Fruit fly (Drosophila melanogaster): ENCODE measurements around the gene CG42507.

Gene CG42507

dm6 chr3L:14743106-14743692 is 14.6 kb downstream of the CG42507 start (continued):
- TF ChIP-seq Fer2 (tag; optimal IDR thresholded peaks at IDR 0.05), result no peak
- TF ChIP-seq Dip2 (GFP tag; IDR thresholded peaks at IDR 0.05), result no peak
- TF ChIP-seq Hr39 (optimal IDR thresholded peaks at IDR 0.05), result no peak
- TF ChIP-seq ase (GFP tag; IDR thresholded peaks at IDR 0.05), result no peak
- no peak for TF ChIP-seq cas (GFP tag; IDR thresholded peaks at IDR 0.05)
- TF ChIP-seq chn (GFP tag; optimal IDR thresholded peaks at IDR 0.05), result no peak
- TF ChIP-seq so (GFP tag; IDR thresholded peaks at IDR 0.05), result no peak
- no peak for TF ChIP-seq mld (GFP tag; IDR thresholded peaks at IDR 0.05; ENCODE audit: partially characterized antibody)
- TF ChIP-seq Hand (GFP tag; optimal IDR thresholded peaks at IDR 0.05), result no peak
- TF ChIP-seq CG17361 (GFP tag; IDR thresholded peaks at IDR 0.05), result no peak
- TF ChIP-seq Blimp-1 (GFP tag; optimal IDR thresholded peaks at IDR 0.05), result peak; percentile 98
- TF ChIP-seq chinmo (GFP tag; IDR thresholded peaks at IDR 0.05; ENCODE audit: partially characterized antibody), result 0 out of 4 replicates have a peak, but pooled peaks have one; percentile 50
- TF ChIP-seq az2 (GFP tag; optimal IDR thresholded peaks at IDR 0.05), result no peak
- TF ChIP-seq TFAM (GFP tag; optimal IDR thresholded peaks at IDR 0.05), result no peak
- no peak for TF ChIP-seq dan (GFP tag; IDR thresholded peaks at IDR 0.05)
- TF ChIP-seq HmgZ (tag; optimal IDR thresholded peaks at IDR 0.05), result no peak
- TF ChIP-seq vvl (GFP tag; IDR thresholded peaks at IDR 0.05), result peak; percentile 67; the same call in 1 of the 2 replicates
- TF ChIP-seq Gug (GFP tag; IDR thresholded peaks at IDR 0.05), result no peak
- no peak for TF ChIP-seq Hr3 (GFP tag; optimal IDR thresholded peaks at IDR 0.05)
- TF ChIP-seq CG32767 (GFP tag; IDR thresholded peaks at IDR 0.05), result no peak
- no peak for TF ChIP-seq CG30431 (GFP tag; optimal IDR thresholded peaks at IDR 0.05)
- TF ChIP-seq aop (GFP tag; IDR thresholded peaks at IDR 0.05), result no peak
- TF ChIP-seq Neu2 (GFP tag; optimal IDR thresholded peaks at IDR 0.05; ENCODE audit: borderline replicate concordance), result no peak
- peak; percentile 92 for TF ChIP-seq kni (GFP tag; optimal IDR thresholded peaks at IDR 0.05)
- no peak for TF ChIP-seq CG6175 (GFP tag; IDR thresholded peaks at IDR 0.05)
- TF ChIP-seq tna (GFP tag; IDR thresholded peaks at IDR 0.05; ENCODE audit: partially characterized antibody), result no peak
- no peak for TF ChIP-seq CG17328 (GFP tag; IDR thresholded peaks at IDR 0.05)
- no peak for TF ChIP-seq D19B (GFP tag; optimal IDR thresholded peaks at IDR 0.05)
- no peak for TF ChIP-seq YL-1 (GFP tag; optimal IDR thresholded peaks at IDR 0.05)
- TF ChIP-seq eyg (GFP tag; optimal IDR thresholded peaks at IDR 0.05), result no peak
- no peak for TF ChIP-seq CG6791 (GFP tag; IDR thresholded peaks at IDR 0.05; ENCODE audit: partially characterized antibody)
- no peak for TF ChIP-seq gsb-n (tag; optimal IDR thresholded peaks at IDR 0.05)
- no peak for TF ChIP-seq CG17829 (tag; optimal IDR thresholded peaks at IDR 0.05)
- no peak for TF ChIP-seq HLH3B (GFP tag; IDR thresholded peaks at IDR 0.05)
- no peak for TF ChIP-seq dysf (GFP tag; IDR thresholded peaks at IDR 0.05)

dm6 chr3L:14733417-14733816 is 24.3 kb downstream of the CG42507 start, which contains the start of gene CG13471:
TSS of gene CG13471 (minus strand) at chr3L:14733517.
- no peak for TF ChIP-seq Doc2 (GFP tag; IDR thresholded peaks at IDR 0.05)
- no peak for TF ChIP-seq CG10979 (tag; optimal IDR thresholded peaks at IDR 0.05)
- no peak for TF ChIP-seq CG12299 (tag; optimal IDR thresholded peaks at IDR 0.05)
- TF ChIP-seq Dll (GFP tag; IDR thresholded peaks at IDR 0.05; ENCODE audit: partially characterized antibody), result no peak
- no peak for TF ChIP-seq aop (GFP tag; IDR thresholded peaks at IDR 0.05)
- no peak for TF ChIP-seq trh (GFP tag; optimal IDR thresholded peaks at IDR 0.05)
- TF ChIP-seq bbx (GFP tag; IDR thresholded peaks at IDR 0.05; ENCODE audit: partially characterized antibody), result no peak
- TF ChIP-seq MTF-1 (GFP tag; optimal IDR thresholded peaks at IDR 0.05; ENCODE audit: borderline replicate concordance), result no peak
- no peak for TF ChIP-seq CG3407 (GFP tag; optimal IDR thresholded peaks at IDR 0.05)
- no peak for TF ChIP-seq pzg (GFP tag; optimal IDR thresholded peaks at IDR 0.05)
- no peak for TF ChIP-seq dan (GFP tag; IDR thresholded peaks at IDR 0.05)
- no peak for TF ChIP-seq CG4404 (GFP tag; IDR thresholded peaks at IDR 0.05)
- no peak for TF ChIP-seq CG15601 (tag; optimal IDR thresholded peaks at IDR 0.05)
- TF ChIP-seq ac (GFP tag; optimal IDR thresholded peaks at IDR 0.05), result no peak
